Fruit fly (Drosophila melanogaster) whole organism, embryonic: Measurements from ENCODE around the gene mRpS30.

ENCODE experiments used
- CG17361 ChIP-seq: fragments of 200-800 bp; sonication (Bioruptor generic); IDR thresholded peaks from 3 replicates; pipeline ENCODE4 v1.3.6; 2022; ENCODE audit warnings: missing biosample characterization, missing genetic modification characterization
- CG3995 ChIP-seq: fragments of 200-800 bp; sonication (Bioruptor generic); optimal IDR thresholded peaks from 3 replicates; lab custom pipeline; 2016; ENCODE audit warnings: missing biosample characterization, missing genetic modification characterization
- Eip74EF ChIP-seq, 2 experiments: fragments of 200-800 bp in 1 of 2; fragments of >200 bp in 1 of 2; sonication (Bioruptor generic) in 1 of 2; optimal IDR thresholded peaks; 2 replicates each; lab custom pipeline; 2017 to 2019; ENCODE audit warnings: missing biosample characterization in 2 of 2, missing genetic modification characterization in 2 of 2, mild to moderate bottlenecking in 1 of 2, moderate library complexity in 1 of 2
- btn ChIP-seq: fragments of 200-800 bp; sonication (Bioruptor generic); optimal IDR thresholded peaks from 2 replicates; lab custom pipeline; 2016; ENCODE audit warnings: missing biosample characterization, missing genetic modification characterization
- tio ChIP-seq: fragments of 200-800 bp; sonication (Bioruptor generic); optimal IDR thresholded peaks from 2 replicates; lab custom pipeline; 2017; ENCODE audit warnings: missing biosample characterization, missing genetic modification characterization, inconsistent platforms

DNA sequence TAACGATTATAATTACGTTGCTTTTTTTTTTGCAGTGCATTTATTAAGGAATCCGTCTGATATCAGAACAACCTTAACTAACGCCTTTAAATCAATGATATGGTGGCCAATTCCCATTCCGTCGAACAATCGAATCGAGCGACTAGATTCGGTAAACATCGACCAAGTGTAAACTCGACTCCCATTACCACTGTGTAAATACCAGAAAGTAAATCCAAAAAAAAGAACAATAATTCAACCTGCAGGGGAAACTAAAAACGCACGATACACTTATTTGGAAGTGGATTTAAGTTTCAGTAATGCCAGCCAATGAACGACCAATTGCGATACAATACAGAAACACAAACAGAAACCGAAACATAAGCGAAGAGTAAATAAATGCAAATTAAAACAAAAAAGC is 19.7 kb downstream of the mRpS30 start:
- TF ChIP-seq CG17361, result no peak
- TF ChIP-seq tio (GFP tag; lab: Kevin White, UChicago), result no peak
- no peak for TF ChIP-seq Eip74EF (GFP tag; optimal IDR thresholded peaks at IDR 0.05; lab: Kevin White, UChicago)
- TF ChIP-seq CG3995 (GFP tag; lab: Kevin White, UChicago), result no peak
- no peak for TF ChIP-seq btn (GFP tag; lab: Kevin White, UChicago)
